Fruit fly (Drosophila melanogaster): ENCODE results near the gene shop.

DNA sequence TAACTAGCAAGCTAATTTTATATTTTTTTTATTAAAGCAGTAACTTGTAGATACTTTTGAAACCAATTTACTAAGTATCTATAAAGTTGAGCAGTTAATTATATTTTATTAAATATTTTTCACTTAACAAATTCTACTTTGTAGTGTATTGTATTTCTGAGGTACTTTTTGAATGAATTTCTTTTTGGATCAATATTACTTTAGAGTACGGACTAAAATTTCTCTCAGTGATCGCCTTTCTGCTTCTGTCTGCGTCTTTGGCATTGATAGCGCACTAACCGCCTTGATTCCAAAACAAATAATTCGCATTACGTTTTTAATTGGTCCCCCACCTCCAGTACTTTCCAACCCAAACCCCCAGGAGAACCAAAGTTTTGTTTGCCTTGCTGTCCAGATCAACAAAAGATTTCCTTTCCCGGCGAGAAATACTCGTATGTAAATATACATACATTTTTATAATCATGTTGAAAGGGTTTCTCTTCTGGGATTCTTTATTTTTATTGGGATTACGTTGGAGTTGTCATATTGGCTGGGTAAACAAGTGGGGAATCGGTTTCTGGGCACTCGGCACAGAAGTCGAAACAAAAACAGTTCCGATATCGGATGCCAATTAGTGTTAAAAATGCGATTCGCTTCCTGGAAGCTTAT lies 9.3 kb downstream of the shop start:
- no peak for TF ChIP-seq psq (optimal IDR thresholded peaks at IDR 0.05)
- TF ChIP-seq usp (GFP tag; optimal IDR thresholded peaks at IDR 0.05): no peak

Data from whole organism.